Worm (Caenorhabditis elegans) whole organism, mixed stage, embryonic: ENCODE results near the gene tofu-7.

Source experiments
- lsy-2 ChIP-seq: fragments of 150-350 bp; optimal IDR thresholded peaks from 2 replicates; lab custom pipeline; 2014; ENCODE audit warnings: missing biosample characterization, missing genetic modification characterization
- mab-5 ChIP-seq: fragments of 150-350 bp; optimal IDR thresholded peaks from 2 replicates; lab custom pipeline; 2014; ENCODE audit warnings: missing biosample characterization, missing genetic modification characterization

ce11 chrIII:7087180-7087579 is 2.4 kb upstream of the tofu-7 start:
- no peak for TF ChIP-seq lsy-2 (tag; lab: Kevin White, UChicago)
- TF ChIP-seq mab-5, result no peak
